Worm (Caenorhabditis elegans) whole organism, late embryonic: ENCODE data around the gene ZC412.3.

Experiments
- C38D4.7 ChIP-seq: fragments of 200-800 bp; sonication (Bioruptor generic); optimal IDR thresholded peaks from 2 replicates; lab custom pipeline; 2018; ENCODE audit warnings: mild to moderate bottlenecking, missing genetic modification characterization, moderate library complexity, missing compliant biosample characterization
- F13H6.1 ChIP-seq: sonication (generic microtip); optimal IDR thresholded peaks from 2 replicates; lab custom pipeline; 2016; ENCODE audit warnings: missing genetic modification characterization, missing compliant biosample characterization
- K02D7.2 ChIP-seq: sonication (generic microtip); optimal IDR thresholded peaks from 2 replicates; lab custom pipeline; 2017; ENCODE audit warnings: mild to moderate bottlenecking, missing genetic modification characterization, missing compliant biosample characterization
- K09A11.1 ChIP-seq: sonication (generic microtip); optimal IDR thresholded peaks from 2 replicates; lab custom pipeline; 2017; ENCODE audit warnings: antibody characterized with exemption, mild to moderate bottlenecking, missing genetic modification characterization, missing compliant biosample characterization; ENCODE audit not compliant: insufficient read depth
- T23F11.4 ChIP-seq: fragments of 200-800 bp; sonication (Bioruptor generic); optimal IDR thresholded peaks from 2 replicates; lab custom pipeline; 2018; ENCODE audit warnings: mild to moderate bottlenecking, missing genetic modification characterization, missing compliant biosample characterization
- Y22D7AL.16 ChIP-seq: sonication (generic microtip); optimal IDR thresholded peaks from 2 replicates; lab custom pipeline; 2016; ENCODE audit warnings: missing genetic modification characterization, missing compliant biosample characterization
- ahr-1 ChIP-seq: sonication (generic microtip); optimal IDR thresholded peaks from 2 replicates; lab custom pipeline; 2016; ENCODE audit warnings: missing genetic modification characterization, missing compliant biosample characterization
- ama-1 ChIP-seq: fragments of 150-350 bp; optimal IDR thresholded peaks from 2 replicates; lab custom pipeline; 2014
- ceh-18 ChIP-seq: sonication (generic microtip); optimal IDR thresholded peaks from 2 replicates; lab custom pipeline; 2016; ENCODE audit warnings: missing genetic modification characterization, missing compliant biosample characterization
- ceh-19 ChIP-seq: fragments of 200-800 bp; sonication (Bioruptor generic); optimal IDR thresholded peaks from 2 replicates; lab custom pipeline; 2018; ENCODE audit warnings: mild to moderate bottlenecking, missing genetic modification characterization, missing compliant biosample characterization
- ceh-22 ChIP-seq: sonication (generic microtip); optimal IDR thresholded peaks from 2 replicates; lab custom pipeline; 2017; ENCODE audit warnings: missing biosample characterization, missing genetic modification characterization
- ceh-24 ChIP-seq: sonication (generic microtip); optimal IDR thresholded peaks from 2 replicates; lab custom pipeline; 2016; ENCODE audit warnings: mild to moderate bottlenecking, missing genetic modification characterization, missing compliant biosample characterization
- ceh-30 ChIP-seq: fragments of 150-350 bp; optimal IDR thresholded peaks from 2 replicates; lab custom pipeline; 2014; ENCODE audit warnings: missing biosample characterization, missing genetic modification characterization
- ceh-31 ChIP-seq: sonication (generic microtip); optimal IDR thresholded peaks from 2 replicates; lab custom pipeline; 2016; ENCODE audit warnings: missing genetic modification characterization, missing compliant biosample characterization
- ceh-45 ChIP-seq: fragments of 200-800 bp; sonication (Bioruptor generic); IDR thresholded peaks from 2 replicates; pipeline ENCODE4 v1.3.6; 2022; ENCODE audit warnings: missing genetic modification reagents, missing genetic modification characterization, missing compliant biosample characterization
- ceh-48 ChIP-seq: sonication (generic microtip); optimal IDR thresholded peaks from 2 replicates; lab custom pipeline; 2016; ENCODE audit warnings: missing genetic modification characterization, inconsistent platforms, missing compliant biosample characterization
- che-1 ChIP-seq: sonication (generic microtip); optimal IDR thresholded peaks from 2 replicates; lab custom pipeline; 2016; ENCODE audit warnings: mild to moderate bottlenecking, missing genetic modification characterization, missing compliant biosample characterization
- elt-2 ChIP-seq: sonication (generic microtip); optimal IDR thresholded peaks from 2 replicates; lab custom pipeline; 2016; ENCODE audit warnings: missing genetic modification reagents, missing genetic modification characterization, missing compliant biosample characterization
- ets-4 ChIP-seq: sonication (generic microtip); optimal IDR thresholded peaks from 2 replicates; lab custom pipeline; 2016; ENCODE audit warnings: missing genetic modification characterization, missing compliant biosample characterization
- gmeb-2 ChIP-seq: sonication (generic microtip); optimal IDR thresholded peaks from 2 replicates; lab custom pipeline; 2016; ENCODE audit warnings: missing genetic modification characterization, inconsistent platforms, missing compliant biosample characterization
- hlh-13 ChIP-seq: fragments of 200-800 bp; sonication (Bioruptor generic); optimal IDR thresholded peaks from 2 replicates; lab custom pipeline; 2018; ENCODE audit warnings: mild to moderate bottlenecking, missing genetic modification characterization, missing compliant biosample characterization
- hlh-15 ChIP-seq: sonication (generic microtip); optimal IDR thresholded peaks from 2 replicates; lab custom pipeline; 2016; ENCODE audit warnings: missing genetic modification characterization, missing compliant biosample characterization
- hlh-30 ChIP-seq: sonication (generic microtip); optimal IDR thresholded peaks from 2 replicates; lab custom pipeline; 2017; ENCODE audit warnings: antibody characterized with exemption, missing genetic modification characterization, missing compliant biosample characterization; ENCODE audit not compliant: insufficient read depth
- lim-6 ChIP-seq: sonication (generic microtip); optimal IDR thresholded peaks from 2 replicates; lab custom pipeline; 2016; ENCODE audit warnings: missing genetic modification characterization, missing compliant biosample characterization
- lin-11 ChIP-seq: fragments of 200-800 bp; sonication (Bioruptor generic); optimal IDR thresholded peaks from 2 replicates; lab custom pipeline; 2018; ENCODE audit warnings: mild to moderate bottlenecking, missing genetic modification characterization, missing compliant biosample characterization
- madf-2 ChIP-seq: sonication (generic microtip); optimal IDR thresholded peaks from 2 replicates; lab custom pipeline; 2017; ENCODE audit warnings: missing genetic modification characterization, missing compliant biosample characterization
- nfya-1 ChIP-seq: sonication (generic microtip); optimal IDR thresholded peaks from 2 replicates; lab custom pipeline; 2017; ENCODE audit warnings: missing genetic modification characterization, mild to moderate bottlenecking, missing compliant biosample characterization, antibody characterized with exemption, moderate library complexity
- nhr-11 ChIP-seq: fragments of 150-350 bp; optimal IDR thresholded peaks from 2 replicates; lab custom pipeline; 2014; ENCODE audit warnings: missing biosample characterization, missing genetic modification characterization
- nhr-232 ChIP-seq: sonication (generic microtip); optimal IDR thresholded peaks from 2 replicates; lab custom pipeline; 2016; ENCODE audit warnings: missing genetic modification characterization, missing compliant biosample characterization
- odd-2 ChIP-seq: sonication (generic microtip); optimal IDR thresholded peaks from 2 replicates; lab custom pipeline; 2017; ENCODE audit warnings: antibody characterized with exemption, mild to moderate bottlenecking, missing genetic modification characterization, missing compliant biosample characterization
- pag-3 ChIP-seq: sonication (generic microtip); optimal IDR thresholded peaks from 2 replicates; lab custom pipeline; 2016; ENCODE audit warnings: missing compliant biosample characterization, missing genetic modification characterization, borderline replicate concordance
- pat-9 ChIP-seq: fragments of 200-800 bp; sonication (Bioruptor generic); optimal IDR thresholded peaks from 2 replicates; lab custom pipeline; 2018; ENCODE audit warnings: mild to moderate bottlenecking, missing genetic modification characterization, moderate library complexity, missing compliant biosample characterization
- pax-1 ChIP-seq: fragments of 150-350 bp; optimal IDR thresholded peaks from 2 replicates; lab custom pipeline; 2014; ENCODE audit warnings: missing biosample characterization, missing genetic modification characterization
- pha-2 ChIP-seq: sonication (generic microtip); optimal IDR thresholded peaks from 2 replicates; lab custom pipeline; 2017; ENCODE audit warnings: mild to moderate bottlenecking, missing genetic modification characterization, missing compliant biosample characterization
- pha-4 ChIP-seq: fragments of 150-350 bp; optimal IDR thresholded peaks from 2 replicates; lab custom pipeline; 2018; ENCODE audit warnings: missing biosample characterization, missing genetic modification reagents, missing genetic modification characterization
- pqm-1 ChIP-seq: sonication (generic microtip); optimal IDR thresholded peaks from 2 replicates; lab custom pipeline; 2016; ENCODE audit warnings: missing genetic modification characterization, missing compliant biosample characterization
- pros-1 ChIP-seq: fragments of 150-350 bp; optimal IDR thresholded peaks from 2 replicates; lab custom pipeline; 2014; ENCODE audit warnings: missing biosample characterization, missing genetic modification reagents, missing genetic modification characterization
- ref-2 ChIP-seq: sonication (generic microtip); optimal IDR thresholded peaks from 2 replicates; lab custom pipeline; 2016; ENCODE audit warnings: missing genetic modification characterization, missing compliant biosample characterization
- rnt-1 ChIP-seq: sonication (generic microtip); optimal IDR thresholded peaks from 2 replicates; lab custom pipeline; 2016; ENCODE audit warnings: missing genetic modification characterization, missing compliant biosample characterization
- sdc-2 ChIP-seq: sonication (generic microtip); optimal IDR thresholded peaks from 2 replicates; lab custom pipeline; 2016; ENCODE audit warnings: missing genotype, missing genetic modification characterization, missing compliant biosample characterization
- sox-2 ChIP-seq: fragments of 200-800 bp; sonication (Bioruptor generic); IDR thresholded peaks from 2 replicates; pipeline ENCODE4 v1.3.6; 2022; ENCODE audit warnings: missing genetic modification reagents, missing genetic modification characterization, missing compliant biosample characterization
- sox-4 ChIP-seq: sonication (generic microtip); optimal IDR thresholded peaks from 2 replicates; lab custom pipeline; 2017; ENCODE audit warnings: mild to moderate bottlenecking, missing genetic modification characterization, inconsistent platforms, missing compliant biosample characterization
- syd-9 ChIP-seq: sonication (generic microtip); optimal IDR thresholded peaks from 2 replicates; lab custom pipeline; 2016; ENCODE audit warnings: mild to moderate bottlenecking, missing genetic modification characterization, moderate library complexity, missing compliant biosample characterization
- tbx-2 ChIP-seq: sonication (generic microtip); optimal IDR thresholded peaks from 2 replicates; lab custom pipeline; 2016; ENCODE audit warnings: missing genetic modification characterization, missing compliant biosample characterization
- ttx-3 ChIP-seq: sonication (generic microtip); optimal IDR thresholded peaks from 2 replicates; lab custom pipeline; 2016; ENCODE audit warnings: missing genetic modification reagents, missing genetic modification characterization, missing compliant biosample characterization
- unc-3 ChIP-seq, 2 experiments: fragments of 200-800 bp in 1 of 2; sonication (Bioruptor generic) in 1 of 2; sonication (generic microtip) in 1 of 2; conservative IDR thresholded peaks in 1 of 2; optimal IDR thresholded peaks in 1 of 2; 2 replicates each; pipeline versions ENCODE4 v1.3.6 to Lab custom; 2016 to 2022; ENCODE audit warnings: missing compliant biosample characterization in 2 of 2, missing genetic modification characterization in 2 of 2, missing genetic modification reagents in 1 of 2
- unc-42 ChIP-seq: sonication (generic microtip); optimal IDR thresholded peaks from 2 replicates; lab custom pipeline; 2016; ENCODE audit warnings: missing genotype, missing genetic modification characterization, missing compliant biosample characterization
- unc-55 ChIP-seq: sonication (generic microtip); optimal IDR thresholded peaks from 2 replicates; lab custom pipeline; 2017; ENCODE audit warnings: missing biosample characterization, missing genetic modification reagents, missing genetic modification characterization
- zip-5 ChIP-seq: sonication (generic microtip); optimal IDR thresholded peaks from 2 replicates; lab custom pipeline; 2016; ENCODE audit warnings: missing genetic modification characterization, missing compliant biosample characterization

ZC412.3 gene

DNA sequence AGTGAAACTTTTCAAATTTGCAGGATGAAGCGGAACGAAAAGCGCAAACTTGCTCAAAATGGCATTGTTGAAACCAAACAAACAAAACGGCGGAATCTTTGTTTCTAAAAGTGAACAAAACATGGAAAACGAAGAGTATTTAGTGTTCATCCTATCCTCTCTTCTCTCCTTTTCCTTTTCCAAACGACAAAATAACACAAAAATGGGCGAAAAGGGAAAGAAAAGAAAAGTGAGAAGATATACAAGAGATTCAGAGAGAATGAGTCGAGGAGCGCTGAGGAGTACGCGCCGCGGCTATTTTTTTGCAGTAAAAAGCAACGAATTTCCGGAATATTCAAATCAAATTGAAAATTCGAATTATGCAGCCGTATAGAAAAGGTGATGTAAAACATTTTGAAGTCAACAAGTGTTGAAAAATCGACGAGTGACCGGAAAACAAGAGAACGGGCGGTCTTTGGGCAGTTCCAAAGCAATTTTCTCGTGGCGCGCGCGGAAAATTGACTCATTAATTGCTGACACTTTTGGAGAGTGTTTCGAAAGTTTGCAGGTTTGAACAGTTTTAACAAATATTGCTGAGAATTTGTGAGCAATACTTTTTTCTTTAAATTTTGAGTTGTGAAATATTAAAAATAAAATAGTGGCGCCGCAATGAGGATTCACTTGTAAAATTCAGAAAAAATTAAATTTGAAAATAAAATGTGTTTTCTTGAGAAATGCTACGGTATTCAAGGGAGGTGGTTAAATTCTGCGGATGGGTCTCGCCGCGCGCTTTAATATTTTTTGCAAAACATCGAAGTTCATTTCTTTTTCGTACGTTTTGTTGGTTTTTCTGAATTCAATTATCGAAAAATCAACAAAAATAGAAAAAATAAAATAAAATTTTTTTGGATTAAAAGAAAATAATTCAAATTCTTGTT lies 36.0 kb downstream of the ZC412.3 start:
- peak; percentile 39 for TF ChIP-seq unc-42 (tag; lab: Kevin White, UChicago)
- no peak for TF ChIP-seq T23F11.4 (GFP tag; lab: Kevin White, UChicago)
- TF ChIP-seq, all 69 proteins: peak for 1

DNA sequence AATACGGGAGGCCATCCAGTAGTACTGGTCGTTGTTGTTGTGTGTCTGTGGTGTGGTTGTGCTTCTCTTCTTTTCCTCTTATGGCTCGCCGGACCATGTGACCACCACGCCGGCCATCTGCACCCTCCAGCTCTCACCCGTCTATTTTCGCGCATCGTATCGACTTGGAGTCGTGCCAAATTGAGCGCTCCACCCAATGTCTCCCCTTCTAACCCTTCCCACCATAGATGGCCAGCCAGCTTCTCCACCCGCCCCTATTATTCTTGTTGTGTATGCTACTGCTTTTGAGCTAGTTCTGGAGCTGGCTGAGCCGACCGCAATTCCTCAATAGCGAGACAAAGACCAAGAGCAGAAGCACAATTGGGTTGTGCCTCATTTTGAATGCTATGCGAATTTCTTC lies 38.1 kb downstream of the ZC412.3 start:
- TF ChIP-seq elt-2 (tag; lab: Kevin White, UChicago) (no peak), lim-6 (tag; lab: Kevin White, UChicago) (no peak), sox-4 (no peak), pqm-1 (tag; lab: Kevin White, UChicago) (no peak), unc-42 (tag; lab: Kevin White, UChicago) (peak; percentile 68), sox-2 (GFP tag; lab: Robert Waterston, UW) (no peak), pros-1 (no peak), hlh-15 (tag; lab: Kevin White, UChicago) (no peak), ahr-1 (tag; lab: Kevin White, UChicago) (no peak), K09A11.1 (tag; lab: Kevin White, UChicago) (no peak), T23F11.4 (GFP tag; lab: Kevin White, UChicago) (no peak), zip-5 (no peak), Y22D7AL.16 (tag; lab: Kevin White, UChicago) (no peak), tbx-2 (peak; percentile 55), pax-1 (tag; lab: Kevin White, UChicago) (no peak), pha-4 (tag; lab: Kevin White, UChicago) (no peak), ceh-24 (tag; lab: Kevin White, UChicago) (no peak), ref-2 (tag; lab: Kevin White, UChicago) (peak; percentile 11), K02D7.2 (tag; lab: Kevin White, UChicago) (no peak), syd-9 (no peak), ama-1 (lab: Kevin White, UChicago) (no peak), ceh-30 (tag; lab: Kevin White, UChicago) (no peak), pha-2 (no peak), ttx-3 (tag; lab: Kevin White, UChicago) (no peak), pat-9 (no peak), ceh-18 (tag; lab: Kevin White, UChicago) (peak; percentile 43), pag-3 (no peak), ceh-19 (GFP tag; lab: Kevin White, UChicago) (peak; percentile 45), ceh-45 (GFP tag; lab: Robert Waterston, UW) (no peak), nhr-232 (tag; lab: Kevin White, UChicago) (no peak), unc-55 (GFP tag; lab: Kevin White, UChicago) (peak; percentile 37), hlh-30 (tag; lab: Kevin White, UChicago) (peak; percentile 80), nfya-1 (tag; lab: Kevin White, UChicago) (peak; percentile 27), lin-11 (tag; lab: Kevin White, UChicago) (no peak), ceh-22 (tag; lab: Kevin White, UChicago) (no peak), ets-4 (no peak), odd-2 (tag; lab: Kevin White, UChicago) (no peak), nhr-11 (tag; lab: Kevin White, UChicago) (no peak), hlh-13 (GFP tag; lab: Kevin White, UChicago) (no peak), unc-3 (GFP tag; conservative IDR thresholded peaks at IDR 0.05; lab: Robert Waterston, UW) (no peak), unc-3 (tag; optimal IDR thresholded peaks at IDR 0.05; lab: Kevin White, UChicago) (no peak), C38D4.7 (GFP tag; lab: Kevin White, UChicago) (no peak), rnt-1 (tag; lab: Kevin White, UChicago) (no peak), ceh-31 (peak; percentile 80), gmeb-2 (no peak), F13H6.1 (tag; lab: Kevin White, UChicago) (no peak), ceh-48 (peak; percentile 59), che-1 (tag; lab: Kevin White, UChicago) (no peak), sdc-2 (tag; lab: Kevin White, UChicago) (no peak), madf-2 (tag; lab: Kevin White, UChicago) (no peak)
